Worm (Caenorhabditis elegans) whole organism, young adult: ENCODE data around the gene bgal-1.

Experiments used
- die-1 ChIP-seq: sonication (generic microtip); optimal IDR thresholded peaks from 2 replicates; lab custom pipeline; 2016; ENCODE audit warnings: missing genotype, mild to moderate bottlenecking, missing genetic modification characterization, missing compliant biosample characterization
- hmg-20 ChIP-seq: fragments of 200-800 bp; sonication (Bioruptor generic); IDR thresholded peaks from 2 replicates; pipeline ENCODE4 v1.3.6; 2022; ENCODE audit warnings: missing genetic modification reagents, missing genetic modification characterization, missing compliant biosample characterization
- snpc-1.1 ChIP-seq: sonication (generic microtip); optimal IDR thresholded peaks from 2 replicates; lab custom pipeline; 2017; ENCODE audit warnings: missing genetic modification characterization, mild to moderate bottlenecking, missing compliant biosample characterization, antibody characterized with exemption, moderate library complexity, missing genotype, missing genetic modification reagents; ENCODE audit not compliant: insufficient read depth
- ztf-6 ChIP-seq: fragments of 200-800 bp; sonication (Bioruptor generic); IDR thresholded peaks from 2 replicates; pipeline ENCODE4 v1.3.6; 2022; ENCODE audit warnings: missing genetic modification reagents, missing genetic modification characterization, missing compliant biosample characterization

ce11 chrV:11241580-11241979 is 15.8 kb upstream of the bgal-1 start, which contains the start of gene pgap-1:
- TF ChIP-seq die-1 (tag; lab: Kevin White, UChicago) (no peak), snpc-1.1 (tag; lab: Kevin White, UChicago) (no peak), ztf-6 (GFP tag; lab: Robert Waterston, UW) (no peak), hmg-20 (GFP tag; lab: Robert Waterston, UW) (no peak)
